Fruit fly (Drosophila melanogaster): ENCODE measurements around the gene Tmf.

Tmf gene

DNA sequence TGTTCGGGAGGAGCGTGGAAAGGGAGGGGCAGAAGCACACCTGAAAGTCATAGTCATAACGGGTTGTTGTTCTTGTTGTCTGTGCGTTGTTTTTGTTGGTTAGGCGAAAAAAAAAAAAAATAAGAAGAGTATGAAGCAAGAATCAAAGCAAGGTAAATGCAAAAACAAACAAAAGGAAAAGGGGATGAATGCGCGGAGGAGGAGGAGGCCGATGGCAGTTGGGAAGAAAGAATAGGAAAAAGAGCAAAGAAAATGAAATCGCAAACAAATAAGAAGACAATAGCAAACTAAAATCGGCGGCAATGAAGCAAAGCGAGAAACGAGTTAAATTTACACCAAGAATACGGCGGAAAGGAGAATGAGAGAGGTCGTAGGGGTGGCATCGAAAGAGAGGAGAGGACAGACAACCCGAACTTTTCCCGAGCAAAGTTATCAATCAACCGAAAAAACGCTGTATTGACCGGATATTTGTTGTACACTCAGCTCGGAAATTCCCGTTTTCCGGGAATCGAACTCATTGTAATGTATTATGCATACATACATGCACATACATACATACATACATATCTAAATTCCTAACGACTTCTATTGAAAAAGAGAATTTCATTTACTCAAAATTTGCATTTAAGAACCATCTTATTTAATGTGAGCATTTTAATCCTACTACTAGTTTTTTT, 16.4 kb downstream of the Tmf start (continued):
- TF ChIP-seq Adf1 (GFP tag; IDR thresholded peaks at IDR 0.05) (no peak), Gug (GFP tag; IDR thresholded peaks at IDR 0.05) (no peak), CkIIα-i1 (GFP tag; IDR thresholded peaks at IDR 0.05) (no peak), CG43689 (GFP tag; IDR thresholded peaks at IDR 0.05) (no peak), CG2199 (GFP tag; IDR thresholded peaks at IDR 0.05) (0 out of 3 replicates have a peak, but pooled peaks have one; percentile 20), Chrac-16 (GFP tag; optimal IDR thresholded peaks at IDR 0.05) (no peak), CG15601 (tag; optimal IDR thresholded peaks at IDR 0.05) (no peak), odd (GFP tag; optimal IDR thresholded peaks at IDR 0.05) (no peak), schlank (tag; optimal IDR thresholded peaks at IDR 0.05) (no peak), CG7963 (GFP tag; IDR thresholded peaks at IDR 0.05; ENCODE audit: partially characterized antibody) (no peak), CG8089 (GFP tag; optimal IDR thresholded peaks at IDR 0.05) (no peak), tin (GFP tag; optimal IDR thresholded peaks at IDR 0.05) (no peak), fu2 (GFP tag; optimal IDR thresholded peaks at IDR 0.05) (no peak), pb (GFP tag; optimal IDR thresholded peaks at IDR 0.05) (no peak), CG9727 (GFP tag; optimal IDR thresholded peaks at IDR 0.05) (no peak), br (optimal IDR thresholded peaks at IDR 0.05) (no peak), sisA (GFP tag; IDR thresholded peaks at IDR 0.05) (no peak), Jarid2 (GFP tag; optimal IDR thresholded peaks at IDR 0.05) (no peak), Vsx1 (GFP tag; optimal IDR thresholded peaks at IDR 0.05) (no peak), HLH4C (GFP tag; IDR thresholded peaks at IDR 0.05; ENCODE audit: partially characterized antibody) (no peak), gfzf (GFP tag; optimal IDR thresholded peaks at IDR 0.05) (no peak), yki (optimal IDR thresholded peaks at IDR 0.05) (no peak), bowl (GFP tag; IDR thresholded peaks at IDR 0.05) (no peak), btn (GFP tag; optimal IDR thresholded peaks at IDR 0.05) (no peak), CG10321 (GFP tag; IDR thresholded peaks at IDR 0.05) (no peak), CG8944 (GFP tag; optimal IDR thresholded peaks at IDR 0.05) (no peak), CG10209 (GFP tag; optimal IDR thresholded peaks at IDR 0.05) (peak; percentile 1), Atf6 (GFP tag; IDR thresholded peaks at IDR 0.05) (no peak), NC2α (GFP tag; optimal IDR thresholded peaks at IDR 0.05) (no peak), CG3995 (GFP tag; optimal IDR thresholded peaks at IDR 0.05) (no peak), CG16813 (GFP tag; IDR thresholded peaks at IDR 0.05; ENCODE audit: partially characterized antibody) (no peak), fd96Cb (tag; optimal IDR thresholded peaks at IDR 0.05) (peak; percentile 35), shn (GFP tag; optimal IDR thresholded peaks at IDR 0.05) (no peak), HHEX (GFP tag; optimal IDR thresholded peaks at IDR 0.05) (no peak), CG31365 (tag; optimal IDR thresholded peaks at IDR 0.05) (no peak), dysf (GFP tag; IDR thresholded peaks at IDR 0.05) (peak; percentile 59; the same call in 2 of the 3 replicates), CG6654 (GFP tag; optimal IDR thresholded peaks at IDR 0.05) (no peak), CG34376 (GFP tag; optimal IDR thresholded peaks at IDR 0.05) (no peak), HmgD (GFP tag; optimal IDR thresholded peaks at IDR 0.05) (no peak), zfh1 (GFP tag; IDR thresholded peaks at IDR 0.05) (peak; percentile 43; the same call in 1 of the 3 replicates), ATbp (GFP tag; optimal IDR thresholded peaks at IDR 0.05) (no peak), CG15514 (GFP tag; optimal IDR thresholded peaks at IDR 0.05) (peak; percentile 23), tap (tag; optimal IDR thresholded peaks at IDR 0.05) (peak; percentile 23), Dp (GFP tag; optimal IDR thresholded peaks at IDR 0.05) (no peak), CG32767 (GFP tag; IDR thresholded peaks at IDR 0.05) (no peak), CG11093 (GFP tag; IDR thresholded peaks at IDR 0.05) (no peak), HLH54F (GFP tag; optimal IDR thresholded peaks at IDR 0.05) (no peak), NfI (GFP tag; optimal IDR thresholded peaks at IDR 0.05) (no peak), CG6854 (GFP tag; optimal IDR thresholded peaks at IDR 0.05) (no peak), ci (GFP tag; IDR thresholded peaks at IDR 0.05) (no peak), bbx (GFP tag; IDR thresholded peaks at IDR 0.05; ENCODE audit: partially characterized antibody) (no peak)

Data from whole organism, embryonic.